Fruit fly (Drosophila melanogaster) whole organism, larva: ENCODE data around the gene Pld3.

ENCODE experiments used
- noc ChIP-seq: fragments of 200-800 bp; sonication (Bioruptor generic); optimal IDR thresholded peaks from 3 replicates; lab custom pipeline; 2019; ENCODE audit warnings: missing biosample characterization, mild to moderate bottlenecking, missing genetic modification characterization, moderate library complexity

The Pld3 gene

dm6 chr2L:21206193-21206592, 47.5 kb downstream of the Pld3 start, which contains the start of gene clumsy:
Gene clumsy, plus strand, starts transcription at chr2L:21206493.
- TF ChIP-seq noc = no peak
